Fruit fly (Drosophila melanogaster): ENCODE results near the gene rdgB.

Gene rdgB

dm6 chrX:13817418-13818171 is 55.0 kb downstream of the rdgB start (continued):
- TF ChIP-seq hkb (optimal IDR thresholded peaks at IDR 0.05), result no peak
- TF ChIP-seq hkb (GFP tag; IDR thresholded peaks at IDR 0.05), result peak; percentile 68
- no peak for TF ChIP-seq Neu2 (GFP tag; optimal IDR thresholded peaks at IDR 0.05; ENCODE audit: borderline replicate concordance)
- TF ChIP-seq ara (GFP tag; IDR thresholded peaks at IDR 0.05), result no peak
- TF ChIP-seq Dfd (GFP tag; optimal IDR thresholded peaks at IDR 0.05), result no peak
- TF ChIP-seq Dip2 (GFP tag; IDR thresholded peaks at IDR 0.05), result no peak
- TF ChIP-seq chinmo (GFP tag; IDR thresholded peaks at IDR 0.05; ENCODE audit: partially characterized antibody), result peak; percentile 66; the same call in 1 of the 4 replicates
- TF ChIP-seq ham (GFP tag; IDR thresholded peaks at IDR 0.05), result no peak
- TF ChIP-seq bigmax (GFP tag; optimal IDR thresholded peaks at IDR 0.05), result no peak
- no peak for TF ChIP-seq Fer2 (tag; optimal IDR thresholded peaks at IDR 0.05)
- TF ChIP-seq CG3726 (GFP tag; IDR thresholded peaks at IDR 0.05), result no peak
- TF ChIP-seq fd64A (GFP tag; optimal IDR thresholded peaks at IDR 0.05), result no peak
- TF ChIP-seq gsb (GFP tag; IDR thresholded peaks at IDR 0.05), result no peak
- no peak for TF ChIP-seq ci (GFP tag; IDR thresholded peaks at IDR 0.05)
- TF ChIP-seq prd (optimal IDR thresholded peaks at IDR 0.05), result no peak
- no peak for TF ChIP-seq prd (GFP tag; IDR thresholded peaks at IDR 0.05)
- no peak for TF ChIP-seq CG17186 (GFP tag; optimal IDR thresholded peaks at IDR 0.05)
- TF ChIP-seq CG14965 (GFP tag; optimal IDR thresholded peaks at IDR 0.05; ENCODE audit: borderline replicate concordance), result no peak
- TF ChIP-seq gt (GFP tag; IDR thresholded peaks at IDR 0.05), result no peak
- no peak for TF ChIP-seq dati (GFP tag; IDR thresholded peaks at IDR 0.05)
- TF ChIP-seq z (GFP tag; IDR thresholded peaks at IDR 0.05), result no peak
- TF ChIP-seq CG17361 (GFP tag; IDR thresholded peaks at IDR 0.05), result peak; percentile 39; the same call in 1 of the 3 replicates
- TF ChIP-seq CG11456 (GFP tag; IDR thresholded peaks at IDR 0.05), result no peak
- peak; percentile 39 for TF ChIP-seq Fer1 (GFP tag; optimal IDR thresholded peaks at IDR 0.05)
- TF ChIP-seq CG6272 (GFP tag; IDR thresholded peaks at IDR 0.05), result no peak
- TF ChIP-seq CG15011 (GFP tag; optimal IDR thresholded peaks at IDR 0.05), result no peak
- no peak for TF ChIP-seq tap (tag; optimal IDR thresholded peaks at IDR 0.05)
- TF ChIP-seq CG1024 (GFP tag; IDR thresholded peaks at IDR 0.05), result 0 out of 2 replicates have a peak, but pooled peaks have one; percentile 17
- TF ChIP-seq twi (tag; optimal IDR thresholded peaks at IDR 0.05), result no peak
- no peak for TF ChIP-seq Tbp (GFP tag; optimal IDR thresholded peaks at IDR 0.05)
- no peak for TF ChIP-seq Nf-YA (GFP tag; IDR thresholded peaks at IDR 0.05)
- no peak for TF ChIP-seq NFAT (GFP tag; IDR thresholded peaks at IDR 0.05)
- no peak for TF ChIP-seq CG9609 (GFP tag; optimal IDR thresholded peaks at IDR 0.05)
- TF ChIP-seq knrl (GFP tag; IDR thresholded peaks at IDR 0.05; ENCODE audit: partially characterized antibody), result no peak
- TF ChIP-seq Nf-YB (GFP tag; optimal IDR thresholded peaks at IDR 0.05), result no peak
- TF ChIP-seq lilli (GFP tag; optimal IDR thresholded peaks at IDR 0.05), result no peak
- no peak for TF ChIP-seq CG11093 (GFP tag; IDR thresholded peaks at IDR 0.05)
- no peak for TF ChIP-seq Ravus (GFP tag; IDR thresholded peaks at IDR 0.05)
- TF ChIP-seq eyg (GFP tag; optimal IDR thresholded peaks at IDR 0.05), result no peak
- no peak for TF ChIP-seq ems (GFP tag; optimal IDR thresholded peaks at IDR 0.05)
- TF ChIP-seq dpn (GFP tag; optimal IDR thresholded peaks at IDR 0.05), result peak in 1 of 2 experiments; percentile 31
- TF ChIP-seq Atf-2 (GFP tag; optimal IDR thresholded peaks at IDR 0.05), result no peak
- TF ChIP-seq CG2678 (tag; optimal IDR thresholded peaks at IDR 0.05), result peak; percentile 44
- no peak for TF ChIP-seq Max (GFP tag; optimal IDR thresholded peaks at IDR 0.05)
- TF ChIP-seq trem (tag; optimal IDR thresholded peaks at IDR 0.05), result no peak
- no peak for TF ChIP-seq Vsx1 (GFP tag; optimal IDR thresholded peaks at IDR 0.05)
- no peak for TF ChIP-seq Asciz (GFP tag; optimal IDR thresholded peaks at IDR 0.05)
- no peak for TF ChIP-seq CG17829 (tag; optimal IDR thresholded peaks at IDR 0.05)
- TF ChIP-seq fu2 (GFP tag; optimal IDR thresholded peaks at IDR 0.05), result peak; percentile 31
- no peak for TF ChIP-seq al (GFP tag; IDR thresholded peaks at IDR 0.05)
- no peak for TF ChIP-seq pzg (GFP tag; optimal IDR thresholded peaks at IDR 0.05)
- TF ChIP-seq CG7357 (GFP tag; IDR thresholded peaks at IDR 0.05), result no peak
